Fruit fly (Drosophila melanogaster) whole organism, prepupa: Measurements from ENCODE around the gene CG31415.
A peak's percentile ranks its signal among the peaks of the same experiment; 100 is the strongest.

Experiments
- CG10631 ChIP-seq: fragments of 200-800 bp; sonication (Bioruptor generic); optimal IDR thresholded peaks from 2 replicates; lab custom pipeline; 2016; ENCODE audit warnings: missing biosample characterization, missing genetic modification characterization
- CG10669 ChIP-seq: fragments of 200-800 bp; sonication (Bioruptor generic); optimal IDR thresholded peaks from 3 replicates; lab custom pipeline; 2018; ENCODE audit warnings: missing biosample characterization, mild to moderate bottlenecking, missing genetic modification characterization, moderate library complexity
- CG11294 ChIP-seq: fragments of 200-800 bp; sonication (Bioruptor generic); IDR thresholded peaks from 2 replicates; pipeline ENCODE4 v1.3.6; 2022; ENCODE audit warnings: missing biosample characterization, missing genetic modification characterization
- CG11902 ChIP-seq: fragments of 200-800 bp; sonication (Bioruptor generic); optimal IDR thresholded peaks from 3 replicates; lab custom pipeline; 2016; ENCODE audit warnings: missing biosample characterization, missing genetic modification characterization
- CG3032 ChIP-seq: fragments of 200-800 bp; optimal IDR thresholded peaks from 2 replicates; lab custom pipeline; 2019; ENCODE audit warnings: missing biosample characterization, mild to moderate bottlenecking, missing genetic modification characterization, moderate library complexity
- CG31627 ChIP-seq: fragments of 200-800 bp; sonication (Bioruptor generic); optimal IDR thresholded peaks from 3 replicates; lab custom pipeline; 2016; ENCODE audit warnings: missing biosample characterization, missing genetic modification characterization
- CG32006 ChIP-seq: fragments of 200-800 bp; sonication (Bioruptor generic); optimal IDR thresholded peaks from 3 replicates; lab custom pipeline; 2017; ENCODE audit warnings: missing biosample characterization, mild to moderate bottlenecking, missing genetic modification characterization
- CG3919 ChIP-seq: fragments of 200-800 bp; sonication (Bioruptor generic); optimal IDR thresholded peaks from 3 replicates; lab custom pipeline; 2016; ENCODE audit warnings: missing biosample characterization, missing genetic modification characterization
- CG4318 ChIP-seq: fragments of 200-800 bp; sonication (Bioruptor generic); optimal IDR thresholded peaks from 3 replicates; lab custom pipeline; 2017; ENCODE audit warnings: missing biosample characterization, mild to moderate bottlenecking, missing genetic modification characterization
- CG6163 ChIP-seq: fragments of 200-800 bp; sonication (Bioruptor generic); IDR thresholded peaks from 3 replicates; pipeline ENCODE4 v1.3.6; 2022; ENCODE audit warnings: missing biosample characterization, missing genetic modification characterization
- CG6792 ChIP-seq: fragments of 200-800 bp; sonication (Bioruptor generic); optimal IDR thresholded peaks from 3 replicates; lab custom pipeline; 2016; ENCODE audit warnings: missing biosample characterization, missing genetic modification characterization
- CG6808 ChIP-seq: fragments of 200-800 bp; sonication (Bioruptor generic); optimal IDR thresholded peaks from 3 replicates; lab custom pipeline; 2017; ENCODE audit warnings: missing biosample characterization, missing genetic modification characterization, mild to moderate bottlenecking, moderate library complexity, missing genetic modification reagents
- CG6854 ChIP-seq: fragments of 200-800 bp; sonication (Bioruptor generic); optimal IDR thresholded peaks from 2 replicates; lab custom pipeline; 2017; ENCODE audit warnings: missing biosample characterization, mild to moderate bottlenecking, missing genetic modification characterization
- CG7368 ChIP-seq: fragments of 200-800 bp; sonication (Bioruptor generic); optimal IDR thresholded peaks from 3 replicates; lab custom pipeline; 2016; ENCODE audit warnings: missing biosample characterization, missing genetic modification characterization
- CG8119 ChIP-seq: fragments of 200-800 bp; sonication (Bioruptor generic); IDR thresholded peaks from 3 replicates; pipeline ENCODE4 v1.3.6; 2022; ENCODE audit warnings: missing biosample characterization, missing genetic modification characterization
- CG8632 ChIP-seq: fragments of 200-800 bp; sonication (Bioruptor generic); optimal IDR thresholded peaks from 3 replicates; lab custom pipeline; 2016; ENCODE audit warnings: missing biosample characterization, missing genetic modification characterization
- Eip75B ChIP-seq: fragments of 200-800 bp; sonication (Bioruptor generic); optimal IDR thresholded peaks from 3 replicates; lab custom pipeline; 2016; ENCODE audit warnings: missing biosample characterization, missing genetic modification characterization
- Eip78C ChIP-seq: fragments of 200-800 bp; sonication (Bioruptor generic); peaks from one replicate; lab custom pipeline; 2016; ENCODE audit warnings: missing biosample characterization, missing genetic modification characterization
- Ets21C ChIP-seq: fragments of 200-800 bp; sonication (Bioruptor generic); optimal IDR thresholded peaks from 3 replicates; lab custom pipeline; 2016; ENCODE audit warnings: missing biosample characterization, missing genetic modification characterization
- Ets96B ChIP-seq: fragments of 200-800 bp; optimal IDR thresholded peaks from 2 replicates; lab custom pipeline; 2019; ENCODE audit warnings: missing biosample characterization, mild to moderate bottlenecking, missing genetic modification characterization, moderate library complexity
- Gug ChIP-seq: fragments of 200-800 bp; sonication (Bioruptor generic); IDR thresholded peaks from 2 replicates; pipeline ENCODE4 v1.3.6; 2022; ENCODE audit warnings: missing biosample characterization, missing genetic modification characterization
- Hr38 ChIP-seq: sonication (Bioruptor generic); optimal IDR thresholded peaks from 2 replicates; lab custom pipeline; 2016; ENCODE audit warnings: missing biosample characterization, missing genetic modification characterization
- Hr39 ChIP-seq: fragments of 200-800 bp; sonication (Bioruptor generic); optimal IDR thresholded peaks from 2 replicates; lab custom pipeline; 2016; ENCODE audit warnings: missing biosample characterization, missing genetic modification characterization
- Hr4 ChIP-seq: fragments of 200-800 bp; sonication (Bioruptor generic); optimal IDR thresholded peaks from 3 replicates; lab custom pipeline; 2016; ENCODE audit warnings: missing biosample characterization, missing genetic modification characterization
- Met ChIP-seq: fragments of 200-800 bp; sonication (Bioruptor generic); optimal IDR thresholded peaks from 3 replicates; lab custom pipeline; 2016; ENCODE audit warnings: missing biosample characterization, missing genetic modification characterization
- OdsH ChIP-seq: fragments of 200-800 bp; sonication (Bioruptor generic); optimal IDR thresholded peaks from 3 replicates; lab custom pipeline; 2016; ENCODE audit warnings: missing biosample characterization, missing genetic modification characterization
- Sox102F ChIP-seq: fragments of 200-800 bp; sonication (Bioruptor generic); optimal IDR thresholded peaks from 2 replicates; lab custom pipeline; 2016; ENCODE audit warnings: missing biosample characterization, mild to moderate bottlenecking, missing genetic modification characterization
- Sox14 ChIP-seq: fragments of 200-800 bp; sonication (Bioruptor generic); optimal IDR thresholded peaks from 3 replicates; lab custom pipeline; 2016; ENCODE audit warnings: missing biosample characterization, missing genetic modification characterization
- achi ChIP-seq: fragments of 200-800 bp; sonication (Bioruptor generic); optimal IDR thresholded peaks from 3 replicates; lab custom pipeline; 2016; ENCODE audit warnings: missing biosample characterization, missing genetic modification characterization
- acj6 ChIP-seq: fragments of 200-800 bp; sonication (Bioruptor generic); optimal IDR thresholded peaks from 3 replicates; lab custom pipeline; 2016; ENCODE audit warnings: missing biosample characterization, missing genetic modification characterization
- dac ChIP-seq: fragments of 200-800 bp; sonication (Bioruptor generic); optimal IDR thresholded peaks from 2 replicates; lab custom pipeline; 2017; ENCODE audit warnings: missing biosample characterization, mild to moderate bottlenecking, missing genetic modification characterization
- dsx ChIP-seq: fragments of 200-800 bp; optimal IDR thresholded peaks from 3 replicates; lab custom pipeline; 2019; ENCODE audit warnings: missing biosample characterization, mild to moderate bottlenecking, missing genetic modification characterization, moderate library complexity; ENCODE audit not compliant: poor library complexity, severe bottlenecking
- eg ChIP-seq: fragments of 200-800 bp; sonication (Bioruptor generic); IDR thresholded peaks from 3 replicates; pipeline ENCODE4 v1.3.6; 2022; ENCODE audit warnings: missing biosample characterization, missing genetic modification characterization
- fd59A ChIP-seq: fragments of 200-800 bp; sonication (Bioruptor generic); optimal IDR thresholded peaks from 2 replicates; lab custom pipeline; 2017; ENCODE audit warnings: missing biosample characterization, mild to moderate bottlenecking, missing genetic modification characterization, missing genetic modification reagents
- fd85E ChIP-seq: fragments of 200-800 bp; sonication (Bioruptor generic); optimal IDR thresholded peaks from 3 replicates; lab custom pipeline; 2016; ENCODE audit warnings: missing biosample characterization, missing genetic modification characterization
- fkh ChIP-seq: fragments of 200-800 bp; sonication (Bioruptor generic); optimal IDR thresholded peaks from 3 replicates; lab custom pipeline; 2017; ENCODE audit warnings: missing biosample characterization, mild to moderate bottlenecking, missing genetic modification characterization, moderate library complexity
- pdm3 ChIP-seq: fragments of 200-800 bp; sonication (Bioruptor generic); optimal IDR thresholded peaks from 3 replicates; lab custom pipeline; 2016; ENCODE audit warnings: missing biosample characterization, missing genetic modification characterization
- spab ChIP-seq: fragments of 200-800 bp; sonication (Bioruptor generic); optimal IDR thresholded peaks from 2 replicates; lab custom pipeline; 2017; ENCODE audit warnings: missing biosample characterization, mild to moderate bottlenecking, missing genetic modification characterization, missing genetic modification reagents
- ss ChIP-seq, 2 experiments: fragments of 200-800 bp; sonication (Bioruptor generic); optimal IDR thresholded peaks; 2 replicates in 1 of 2; 3 replicates in 1 of 2; lab custom pipeline; 2017 to 2018; ENCODE audit warnings: mild to moderate bottlenecking in 2 of 2, missing biosample characterization in 2 of 2, missing genetic modification characterization in 2 of 2, moderate library complexity in 1 of 2
- svp ChIP-seq: fragments of 200-800 bp; sonication (Bioruptor generic); peaks from one replicate; lab custom pipeline; 2016; ENCODE audit warnings: missing biosample characterization, missing genetic modification characterization
- topi ChIP-seq: fragments of 200-800 bp; sonication (Bioruptor generic); optimal IDR thresholded peaks from 3 replicates; lab custom pipeline; 2016; ENCODE audit warnings: missing biosample characterization, missing genetic modification characterization
- vri ChIP-seq: fragments of 200-800 bp; sonication (Bioruptor generic); optimal IDR thresholded peaks from 3 replicates; lab custom pipeline; 2016; ENCODE audit warnings: missing biosample characterization, mild to moderate bottlenecking, missing genetic modification characterization

CG31415 gene

DNA sequence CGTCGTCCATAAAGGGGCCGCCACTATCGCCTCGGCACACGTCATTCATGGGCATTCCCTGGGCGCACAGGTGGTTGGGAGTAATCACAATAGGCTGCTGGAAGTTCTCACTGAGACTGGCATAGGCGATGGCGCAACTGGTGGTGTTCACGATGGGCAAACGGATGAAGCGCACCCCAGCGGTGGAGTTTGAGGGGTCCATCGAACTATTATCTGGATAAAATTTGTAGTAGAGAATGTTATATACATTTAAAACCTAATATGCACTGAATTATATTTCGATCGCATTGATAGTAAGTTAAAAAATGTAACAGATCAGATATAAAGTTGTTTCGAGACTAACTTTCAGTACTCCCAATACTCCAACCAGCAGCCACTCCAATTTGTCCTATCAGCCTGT is at the start of gene CG31415:
Gene CG31415 (plus strand): TSS at position 301 of the 400 bp plus-strand sequence.
- TF ChIP-seq CG10631 (GFP tag; lab: Kevin White, UChicago) (no peak), fkh (GFP tag; lab: Kevin White, UChicago) (no peak), CG11294 (GFP tag; lab: Robert Waterston, UW) (no peak), Eip75B (GFP tag; lab: Kevin White, UChicago) (no peak), CG11902 (GFP tag; lab: Kevin White, UChicago) (no peak), CG6854 (GFP tag; lab: Kevin White, UChicago) (no peak), spab (GFP tag; lab: Kevin White, UChicago) (no peak), fd85E (GFP tag; lab: Kevin White, UChicago) (no peak), CG8119 (GFP tag; lab: Robert Waterston, UW) (no peak), CG7368 (GFP tag; lab: Kevin White, UChicago) (no peak), Sox102F (GFP tag; lab: Kevin White, UChicago) (no peak), CG6808 (GFP tag; lab: Kevin White, UChicago) (no peak)

DNA sequence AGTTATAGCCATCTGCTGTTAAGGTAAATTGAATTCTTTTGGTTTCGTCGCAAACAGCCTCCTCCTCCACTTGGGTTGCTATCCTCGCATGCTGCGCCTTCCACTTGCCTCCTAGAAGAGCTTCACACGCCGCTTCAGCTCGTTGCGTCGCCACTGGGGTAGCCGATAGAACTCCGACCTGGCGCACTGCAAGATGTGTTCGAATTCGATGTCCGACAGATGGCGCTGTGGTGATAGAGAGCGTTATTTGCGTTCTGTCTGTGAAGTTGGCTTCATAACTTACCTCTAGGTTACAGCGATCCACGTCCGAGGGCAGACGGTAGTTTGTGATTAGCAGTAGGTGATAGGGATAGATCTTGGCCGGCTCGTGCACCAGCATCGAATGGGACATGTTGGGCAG is 48.3 kb upstream of the CG31415 start:
- no peak for TF ChIP-seq CG3919
- no peak for TF ChIP-seq CG31627 (GFP tag; lab: Kevin White, UChicago)
- no peak for TF ChIP-seq Hr38
- no peak for TF ChIP-seq CG3032 (tag; lab: Kevin White, UChicago)
- TF ChIP-seq fd59A: no peak
- TF ChIP-seq CG4318 (GFP tag; lab: Kevin White, UChicago): no peak
- TF ChIP-seq dac (GFP tag; lab: Kevin White, UChicago): no peak
- no peak for TF ChIP-seq Sox14 (GFP tag; lab: Kevin White, UChicago)
- no peak for TF ChIP-seq CG6854 (GFP tag; lab: Kevin White, UChicago)

DNA sequence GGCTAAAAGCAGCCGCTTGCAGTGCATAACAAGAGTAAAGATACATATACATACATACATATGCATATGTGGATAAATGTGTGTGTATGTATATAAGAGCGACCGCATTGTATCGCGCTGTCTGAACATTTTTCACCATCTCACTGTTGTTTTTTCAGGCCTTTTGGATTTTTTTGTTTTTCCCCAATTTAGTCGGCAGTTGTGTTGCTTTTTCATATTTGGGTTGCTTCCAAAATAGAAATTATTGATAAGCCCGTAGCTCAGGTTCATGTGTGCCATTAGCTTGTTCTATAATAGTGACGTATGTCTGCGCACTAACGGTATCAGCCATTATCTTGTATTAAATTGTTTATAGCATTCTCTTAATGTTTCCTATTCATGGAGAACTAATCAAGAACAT is 42.8 kb upstream of the CG31415 start:
- no peak for TF ChIP-seq acj6
- peak; percentile 21 for TF ChIP-seq vri
- TF ChIP-seq, all 60 proteins: peak for 1

- TF ChIP-seq fkh (GFP tag; lab: Kevin White, UChicago): peak; percentile 94
- peak; percentile 49 for TF ChIP-seq Eip78C (GFP tag; lab: Kevin White, UChicago)
- TF ChIP-seq Met (GFP tag; lab: Kevin White, UChicago): peak; percentile 3
- no peak for TF ChIP-seq CG6854 (GFP tag; lab: Kevin White, UChicago)
- peak; percentile 30 for TF ChIP-seq vri
Observed at dm6 chr3R:9701148-9701703, 42.1 kb upstream of the CG31415 start.

DNA sequence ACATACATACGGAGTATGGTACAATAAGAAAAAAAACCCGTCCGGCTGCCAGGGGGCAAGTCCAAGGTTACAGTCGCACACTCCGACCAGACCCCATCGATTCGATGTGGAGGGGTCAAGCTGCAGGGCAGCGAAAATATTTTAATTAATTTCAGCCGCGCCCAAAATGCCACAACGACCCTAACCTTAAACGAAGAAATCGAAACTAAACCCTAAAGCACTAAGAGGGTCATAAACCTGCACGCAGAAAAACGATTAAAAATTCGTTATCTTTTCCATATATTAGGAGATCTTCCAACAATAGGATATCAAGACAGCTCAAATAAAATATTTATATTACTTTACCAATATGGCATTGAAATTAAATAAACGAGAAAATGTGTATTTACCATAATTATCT is 41.4 kb upstream of the CG31415 start:
- TF ChIP-seq ss (GFP tag; optimal IDR thresholded peaks at IDR 0.05; lab: Kevin White, UChicago) (no peak), CG32006 (GFP tag; lab: Kevin White, UChicago) (no peak), CG3032 (tag; lab: Kevin White, UChicago) (no peak), Hr4 (GFP tag; lab: Kevin White, UChicago) (peak; percentile 4), Hr39 (peak; percentile 11), CG10631 (GFP tag; lab: Kevin White, UChicago) (no peak), Ets21C (GFP tag; lab: Kevin White, UChicago) (no peak), Gug (no peak), Eip78C (GFP tag; lab: Kevin White, UChicago) (peak; percentile 74), Ets96B (tag; lab: Kevin White, UChicago) (no peak), eg (no peak), CG10669 (GFP tag; lab: Kevin White, UChicago) (no peak), pdm3 (GFP tag; lab: Kevin White, UChicago) (peak; percentile 27), Met (GFP tag; lab: Kevin White, UChicago) (peak; percentile 42), CG6163 (GFP tag; lab: Robert Waterston, UW) (no peak), OdsH (GFP tag; lab: Kevin White, UChicago) (no peak), topi (GFP tag; lab: Kevin White, UChicago) (no peak), CG7368 (GFP tag; lab: Kevin White, UChicago) (no peak), achi (GFP tag; lab: Kevin White, UChicago) (no peak), CG31627 (GFP tag; lab: Kevin White, UChicago) (peak; percentile 15), CG6808 (GFP tag; lab: Kevin White, UChicago) (no peak), CG8632 (GFP tag; lab: Kevin White, UChicago) (no peak), dsx (GFP tag; lab: Kevin White, UChicago) (no peak), svp (GFP tag; lab: Kevin White, UChicago) (peak; percentile 78), vri (no peak), fd85E (GFP tag; lab: Kevin White, UChicago) (no peak), spab (GFP tag; lab: Kevin White, UChicago) (no peak), Hr38 (no peak), CG8119 (GFP tag; lab: Robert Waterston, UW) (no peak), Sox102F (GFP tag; lab: Kevin White, UChicago) (peak; percentile 13), CG6792 (GFP tag; lab: Kevin White, UChicago) (no peak), CG11294 (GFP tag; lab: Robert Waterston, UW) (no peak)
